Worm (Caenorhabditis elegans) whole organism, young adult: ENCODE measurements around the gene Y41D4A.6.

Experiments
- B0261.1 ChIP-seq: sonication (generic microtip); optimal IDR thresholded peaks from 2 replicates; lab custom pipeline; 2016; ENCODE audit warnings: mild to moderate bottlenecking, missing genetic modification characterization, moderate library complexity, missing compliant biosample characterization
- B0336.3 ChIP-seq: fragments of 200-800 bp; sonication (Bioruptor generic); IDR thresholded peaks from 2 replicates; pipeline ENCODE4 v1.3.6; 2022; ENCODE audit warnings: missing genetic modification characterization, missing compliant biosample characterization
- C06A6.2 ChIP-seq: fragments of 200-800 bp; sonication (Bioruptor generic); conservative IDR thresholded peaks from 2 replicates; pipeline ENCODE4 v1.3.6; 2022; ENCODE audit warnings: missing genetic modification characterization, missing compliant biosample characterization
- C17E4.6 ChIP-seq: fragments of 200-800 bp; sonication (Bioruptor generic); IDR thresholded peaks from 2 replicates; pipeline ENCODE4 v1.3.6; 2022; ENCODE audit warnings: missing genetic modification reagents, missing genetic modification characterization, missing compliant biosample characterization
- D2030.7 ChIP-seq: fragments of 200-800 bp; sonication (Bioruptor generic); IDR thresholded peaks from 2 replicates; pipeline ENCODE4 v1.3.6; 2022; ENCODE audit warnings: missing genetic modification reagents, missing genetic modification characterization, missing compliant biosample characterization
- F22D6.2 ChIP-seq: sonication (generic microtip); optimal IDR thresholded peaks from 2 replicates; lab custom pipeline; 2016; ENCODE audit warnings: mild to moderate bottlenecking, missing genetic modification characterization, missing compliant biosample characterization
- F39B2.1 ChIP-seq: fragments of 200-800 bp; sonication (Bioruptor generic); IDR thresholded peaks from 2 replicates; pipeline ENCODE4 v1.3.6; 2022; ENCODE audit warnings: missing genetic modification reagents, missing genetic modification characterization, missing compliant biosample characterization
- F52B5.7 ChIP-seq: sonication (generic microtip); optimal IDR thresholded peaks from 2 replicates; lab custom pipeline; 2016; ENCODE audit warnings: mild to moderate bottlenecking, missing genetic modification characterization, missing compliant biosample characterization
- F57A8.1 ChIP-seq: fragments of 200-800 bp; sonication (Bioruptor generic); optimal IDR thresholded peaks from 2 replicates; lab custom pipeline; 2018; ENCODE audit warnings: mild to moderate bottlenecking, missing genetic modification characterization, moderate library complexity, missing compliant biosample characterization
- K12H6.12 ChIP-seq: fragments of 200-800 bp; sonication (Bioruptor generic); optimal IDR thresholded peaks from 2 replicates; lab custom pipeline; 2018; ENCODE audit warnings: mild to moderate bottlenecking, missing genetic modification characterization, missing compliant biosample characterization
- Y67H2A.10 ChIP-seq: fragments of 200-800 bp; sonication (Bioruptor generic); conservative IDR thresholded peaks from 2 replicates; pipeline ENCODE4 v1.3.6; 2022; ENCODE audit warnings: missing genetic modification reagents, missing genetic modification characterization, missing compliant biosample characterization
- Y79H2A.3 ChIP-seq: fragments of 200-800 bp; sonication (Bioruptor generic); conservative IDR thresholded peaks from 2 replicates; pipeline ENCODE4 v1.3.6; 2022; ENCODE audit warnings: missing genetic modification reagents, missing genetic modification characterization, missing compliant biosample characterization
- aptf-2 ChIP-seq: fragments of 200-800 bp; sonication (Bioruptor generic); conservative IDR thresholded peaks from 2 replicates; pipeline ENCODE4 v1.3.6; 2022; ENCODE audit warnings: missing genetic modification reagents, missing genetic modification characterization, missing compliant biosample characterization
- atf-7 ChIP-seq: sonication (generic microtip); optimal IDR thresholded peaks from 2 replicates; lab custom pipeline; 2017; ENCODE audit warnings: mild to moderate bottlenecking, missing genetic modification characterization, missing compliant biosample characterization
- ccch-3 ChIP-seq: fragments of 200-800 bp; sonication (Bioruptor generic); optimal IDR thresholded peaks from 2 replicates; lab custom pipeline; 2018; ENCODE audit warnings: mild to moderate bottlenecking, missing genetic modification characterization, missing compliant biosample characterization
- cebp-1 ChIP-seq, 2 experiments: fragments of 200-800 bp in 1 of 2; sonication (Bioruptor generic) in 1 of 2; sonication (generic microtip) in 1 of 2; IDR thresholded peaks in 1 of 2; optimal IDR thresholded peaks in 1 of 2; 2 replicates each; pipeline versions ENCODE4 v1.3.6 to Lab custom; 2017 to 2022; ENCODE audit warnings: missing compliant biosample characterization in 2 of 2, missing genetic modification characterization in 2 of 2, mild to moderate bottlenecking in 1 of 2, missing genetic modification reagents in 1 of 2, moderate library complexity in 1 of 2
- cebp-2 ChIP-seq: fragments of 200-800 bp; sonication (Bioruptor generic); IDR thresholded peaks from 2 replicates; pipeline ENCODE4 v1.3.6; 2022; ENCODE audit warnings: missing genetic modification characterization, missing compliant biosample characterization
- ceh-100 ChIP-seq: fragments of 200-800 bp; sonication (Bioruptor generic); IDR thresholded peaks from 2 replicates; pipeline ENCODE4 v1.3.6; 2022; ENCODE audit warnings: missing genetic modification reagents, missing genetic modification characterization, missing compliant biosample characterization
- ceh-40 ChIP-seq: fragments of 200-800 bp; sonication (Bioruptor generic); IDR thresholded peaks from 2 replicates; pipeline ENCODE4 v1.3.6; 2022; ENCODE audit warnings: missing genetic modification characterization, missing compliant biosample characterization
- ceh-79 ChIP-seq: sonication (generic microtip); optimal IDR thresholded peaks from 2 replicates; lab custom pipeline; 2017; ENCODE audit warnings: mild to moderate bottlenecking, missing genetic modification characterization, missing compliant biosample characterization
- dpff-1 ChIP-seq: sonication (generic microtip); optimal IDR thresholded peaks from 2 replicates; lab custom pipeline; 2017; ENCODE audit warnings: mild to moderate bottlenecking, missing genetic modification characterization, missing compliant biosample characterization
- dpl-1 ChIP-seq: fragments of 150-350 bp; optimal IDR thresholded peaks from 2 replicates; lab custom pipeline; 2014; ENCODE audit warnings: missing biosample characterization, missing genetic modification reagents, missing genetic modification characterization
- egl-18 ChIP-seq: fragments of 200-800 bp; sonication (Bioruptor generic); IDR thresholded peaks from 2 replicates; pipeline ENCODE4 v1.3.6; 2022; ENCODE audit warnings: missing genetic modification reagents, missing genetic modification characterization, missing compliant biosample characterization
- gei-17 ChIP-seq: fragments of 200-800 bp; sonication (Bioruptor generic); optimal IDR thresholded peaks from 2 replicates; lab custom pipeline; 2018; ENCODE audit warnings: mild to moderate bottlenecking, missing genetic modification characterization, missing compliant biosample characterization
- hlh-12 ChIP-seq: sonication (generic microtip); optimal IDR thresholded peaks from 2 replicates; lab custom pipeline; 2016; ENCODE audit warnings: missing genetic modification characterization, missing compliant biosample characterization
- hlh-26 ChIP-seq: fragments of 200-800 bp; sonication (Bioruptor generic); conservative IDR thresholded peaks from 2 replicates; pipeline ENCODE4 v1.3.6; 2022; ENCODE audit warnings: missing genetic modification reagents, missing genetic modification characterization, missing compliant biosample characterization
- hmg-20 ChIP-seq: fragments of 200-800 bp; sonication (Bioruptor generic); IDR thresholded peaks from 2 replicates; pipeline ENCODE4 v1.3.6; 2022; ENCODE audit warnings: missing genetic modification reagents, missing genetic modification characterization, missing compliant biosample characterization
- let-526 ChIP-seq: fragments of 200-800 bp; sonication (Bioruptor generic); IDR thresholded peaks from 2 replicates; pipeline ENCODE4 v1.3.6; 2022; ENCODE audit warnings: missing genetic modification reagents, missing genetic modification characterization, missing compliant biosample characterization
- let-607 ChIP-seq, 2 experiments: fragments of 200-800 bp in 1 of 2; sonication (Bioruptor generic) in 1 of 2; sonication (generic microtip) in 1 of 2; optimal IDR thresholded peaks; 2 replicates each; lab custom pipeline; 2016 to 2018; ENCODE audit warnings: mild to moderate bottlenecking in 2 of 2, missing compliant biosample characterization in 2 of 2, missing genetic modification characterization in 2 of 2, moderate library complexity in 2 of 2, missing genotype in 1 of 2
- lin-26 ChIP-seq: fragments of 200-800 bp; sonication (Bioruptor generic); IDR thresholded peaks from 2 replicates; pipeline ENCODE4 v1.3.6; 2022; ENCODE audit warnings: missing genetic modification reagents, missing genetic modification characterization, missing compliant biosample characterization
- lin-40 ChIP-seq: sonication (generic microtip); optimal IDR thresholded peaks from 2 replicates; lab custom pipeline; 2016; ENCODE audit warnings: missing genetic modification characterization, mild to moderate bottlenecking, missing compliant biosample characterization, missing genotype, missing genetic modification reagents
- lir-1 ChIP-seq: fragments of 200-800 bp; sonication (Bioruptor generic); conservative IDR thresholded peaks from 2 replicates; pipeline ENCODE4 v1.3.6; 2022; ENCODE audit warnings: missing genetic modification reagents, missing genetic modification characterization, missing compliant biosample characterization
- lsl-1 ChIP-seq: fragments of 200-800 bp; sonication (Bioruptor generic); optimal IDR thresholded peaks from 2 replicates; lab custom pipeline; 2018; ENCODE audit warnings: mild to moderate bottlenecking, missing genetic modification characterization, moderate library complexity, missing compliant biosample characterization
- lsy-27 ChIP-seq: sonication (generic microtip); optimal IDR thresholded peaks from 2 replicates; lab custom pipeline; 2017; ENCODE audit warnings: missing genetic modification characterization, mild to moderate bottlenecking, missing compliant biosample characterization, antibody characterized with exemption, missing genotype, borderline replicate concordance; ENCODE audit not compliant: insufficient read depth
- madf-3 ChIP-seq: fragments of 200-800 bp; sonication (Bioruptor generic); IDR thresholded peaks from 2 replicates; pipeline ENCODE4 v1.3.6; 2022; ENCODE audit warnings: missing genetic modification reagents, missing genetic modification characterization, missing compliant biosample characterization
- madf-6 ChIP-seq: fragments of 200-800 bp; sonication (Bioruptor generic); IDR thresholded peaks from 2 replicates; pipeline ENCODE4 v1.3.6; 2022; ENCODE audit warnings: missing genetic modification reagents, missing genetic modification characterization, missing compliant biosample characterization
- mcd-1 ChIP-seq: fragments of 200-800 bp; sonication (Bioruptor generic); IDR thresholded peaks from 2 replicates; pipeline ENCODE4 v1.3.6; 2022; ENCODE audit warnings: missing genetic modification reagents, missing genetic modification characterization, missing compliant biosample characterization
- mes-4 ChIP-seq: sonication (generic microtip); optimal IDR thresholded peaks from 2 replicates; lab custom pipeline; 2016; ENCODE audit warnings: missing genotype, missing genetic modification characterization, missing compliant biosample characterization
- nfya-1 ChIP-seq: sonication (generic microtip); optimal IDR thresholded peaks from 2 replicates; lab custom pipeline; 2017; ENCODE audit warnings: antibody characterized with exemption, missing compliant biosample characterization, missing genetic modification characterization, borderline replicate concordance; ENCODE audit not compliant: insufficient read depth
- repo-1 ChIP-seq: sonication (generic microtip); optimal IDR thresholded peaks from 2 replicates; lab custom pipeline; 2017; ENCODE audit warnings: mild to moderate bottlenecking, missing genetic modification characterization, missing compliant biosample characterization
- sea-2 ChIP-seq: fragments of 200-800 bp; sonication (Bioruptor generic); IDR thresholded peaks from 2 replicates; pipeline ENCODE4 v1.3.6; 2022; ENCODE audit warnings: missing genetic modification characterization, missing compliant biosample characterization
- snpc-3.4 ChIP-seq: sonication (generic microtip); optimal IDR thresholded peaks from 2 replicates; lab custom pipeline; 2017; ENCODE audit warnings: missing genetic modification characterization, mild to moderate bottlenecking, missing compliant biosample characterization, antibody characterized with exemption, moderate library complexity, missing genotype, missing genetic modification reagents
- somi-1 ChIP-seq: fragments of 200-800 bp; sonication (Bioruptor generic); optimal IDR thresholded peaks from 2 replicates; lab custom pipeline; 2018; ENCODE audit warnings: mild to moderate bottlenecking, missing genetic modification characterization, missing compliant biosample characterization
- unc-130 ChIP-seq: sonication (generic microtip); optimal IDR thresholded peaks from 2 replicates; lab custom pipeline; 2016; ENCODE audit warnings: missing genetic modification reagents, missing genetic modification characterization, missing compliant biosample characterization
- zfh-2 ChIP-seq: fragments of 200-800 bp; sonication (Bioruptor generic); conservative IDR thresholded peaks from 2 replicates; pipeline ENCODE4 v1.3.6; 2022; ENCODE audit warnings: missing genetic modification reagents, missing genetic modification characterization, missing compliant biosample characterization
- zim-3 ChIP-seq: sonication (generic microtip); optimal IDR thresholded peaks from 2 replicates; lab custom pipeline; 2017; ENCODE audit warnings: mild to moderate bottlenecking, missing genetic modification characterization, moderate library complexity, missing compliant biosample characterization
- ztf-18 ChIP-seq: sonication (generic microtip); optimal IDR thresholded peaks from 2 replicates; lab custom pipeline; 2016; ENCODE audit warnings: missing genotype, mild to moderate bottlenecking, missing genetic modification characterization, missing compliant biosample characterization
- ztf-6 ChIP-seq: fragments of 200-800 bp; sonication (Bioruptor generic); IDR thresholded peaks from 2 replicates; pipeline ENCODE4 v1.3.6; 2022; ENCODE audit warnings: missing genetic modification reagents, missing genetic modification characterization, missing compliant biosample characterization

The Y41D4A.6 gene

ce11 chrIV:1708426-1708826 is 36.9 kb downstream of the Y41D4A.6 start (continued):
- TF ChIP-seq let-526 = no peak
- no peak for TF ChIP-seq Y67H2A.10
- TF ChIP-seq gei-17 = no peak
- TF ChIP-seq C06A6.2 = no peak
- TF ChIP-seq zim-3 (tag; lab: Kevin White, UChicago) = no peak
- TF ChIP-seq lsl-1 (GFP tag; lab: Kevin White, UChicago) = no peak
- no peak for TF ChIP-seq ztf-18 (tag; lab: Kevin White, UChicago)
- TF ChIP-seq dpff-1 (tag; lab: Kevin White, UChicago) = no peak
- no peak for TF ChIP-seq K12H6.12 (tag; lab: Kevin White, UChicago)
- no peak for TF ChIP-seq cebp-1 (GFP tag; IDR thresholded peaks at IDR 0.05; lab: Robert Waterston, UW)
- TF ChIP-seq cebp-1 (tag; optimal IDR thresholded peaks at IDR 0.05; lab: Kevin White, UChicago) = peak; percentile 48
- no peak for TF ChIP-seq ztf-6
- no peak for TF ChIP-seq lir-1
- TF ChIP-seq D2030.7 (GFP tag; lab: Robert Waterston, UW) = peak; percentile 24; the same call in 1 of the 2 replicates
- no peak for TF ChIP-seq atf-7 (tag; lab: Kevin White, UChicago)
- TF ChIP-seq F57A8.1 (GFP tag; lab: Kevin White, UChicago) = no peak
- peak; percentile 52 for TF ChIP-seq F52B5.7
- TF ChIP-seq mcd-1 (GFP tag; lab: Robert Waterston, UW) = no peak; the same call in 1 of the 2 replicates
- TF ChIP-seq ceh-100 = no peak; the same call in 1 of the 2 replicates
- TF ChIP-seq B0336.3 (GFP tag; lab: Robert Waterston, UW) = peak; percentile 87
- no peak for TF ChIP-seq mes-4
- no peak for TF ChIP-seq F39B2.1
- peak; percentile 54 for TF ChIP-seq madf-6 (GFP tag; lab: Robert Waterston, UW)
- TF ChIP-seq aptf-2 (GFP tag; lab: Robert Waterston, UW) = no peak
- TF ChIP-seq lin-40 (tag; lab: Kevin White, UChicago) = peak; percentile 5
- TF ChIP-seq ceh-40 (GFP tag; lab: Robert Waterston, UW) = no peak
- no peak for TF ChIP-seq let-607 (tag; optimal IDR thresholded peaks at IDR 0.05; lab: Kevin White, UChicago)
- no peak for TF ChIP-seq ccch-3 (GFP tag; lab: Kevin White, UChicago)
- peak; percentile 64; the same call in 1 of the 2 replicates for TF ChIP-seq lin-26 (GFP tag; lab: Robert Waterston, UW)
- no peak for TF ChIP-seq cebp-2 (GFP tag; lab: Robert Waterston, UW)
- no peak for TF ChIP-seq hlh-26
- no peak for TF ChIP-seq somi-1 (GFP tag; lab: Kevin White, UChicago)
- TF ChIP-seq C17E4.6 (GFP tag; lab: Robert Waterston, UW) = no peak
- TF ChIP-seq snpc-3.4 = peak; percentile 15
- TF ChIP-seq lsy-27 (tag; lab: Kevin White, UChicago) = no peak
- TF ChIP-seq egl-18 (GFP tag; lab: Robert Waterston, UW) = no peak
- TF ChIP-seq nfya-1 (tag; lab: Kevin White, UChicago) = no peak
- peak; percentile 87 for TF ChIP-seq Y79H2A.3
- TF ChIP-seq hlh-12 (tag; lab: Kevin White, UChicago) = no peak
- TF ChIP-seq unc-130 (GFP tag; lab: Kevin White, UChicago) = peak; percentile 20
- TF ChIP-seq ceh-79 (tag; lab: Kevin White, UChicago) = no peak
- TF ChIP-seq B0261.1 (tag; lab: Kevin White, UChicago) = no peak
- TF ChIP-seq F22D6.2 (tag; lab: Kevin White, UChicago) = no peak
- TF ChIP-seq madf-3 (GFP tag; lab: Robert Waterston, UW) = 0 out of 2 replicates have a peak, but pooled peaks have one; percentile 5
- TF ChIP-seq sea-2 (GFP tag; lab: Robert Waterston, UW) = no peak
- no peak for TF ChIP-seq repo-1 (tag; lab: Kevin White, UChicago)
- no peak for TF ChIP-seq zfh-2
- no peak for TF ChIP-seq dpl-1 (GFP tag; lab: Kevin White, UChicago)
- TF ChIP-seq hmg-20 (GFP tag; lab: Robert Waterston, UW) = 0 out of 2 replicates have a peak, but pooled peaks have one; percentile 36
